ENCODE assay signal across 1 fruit fly cellular context in the genomic region with DNA sequence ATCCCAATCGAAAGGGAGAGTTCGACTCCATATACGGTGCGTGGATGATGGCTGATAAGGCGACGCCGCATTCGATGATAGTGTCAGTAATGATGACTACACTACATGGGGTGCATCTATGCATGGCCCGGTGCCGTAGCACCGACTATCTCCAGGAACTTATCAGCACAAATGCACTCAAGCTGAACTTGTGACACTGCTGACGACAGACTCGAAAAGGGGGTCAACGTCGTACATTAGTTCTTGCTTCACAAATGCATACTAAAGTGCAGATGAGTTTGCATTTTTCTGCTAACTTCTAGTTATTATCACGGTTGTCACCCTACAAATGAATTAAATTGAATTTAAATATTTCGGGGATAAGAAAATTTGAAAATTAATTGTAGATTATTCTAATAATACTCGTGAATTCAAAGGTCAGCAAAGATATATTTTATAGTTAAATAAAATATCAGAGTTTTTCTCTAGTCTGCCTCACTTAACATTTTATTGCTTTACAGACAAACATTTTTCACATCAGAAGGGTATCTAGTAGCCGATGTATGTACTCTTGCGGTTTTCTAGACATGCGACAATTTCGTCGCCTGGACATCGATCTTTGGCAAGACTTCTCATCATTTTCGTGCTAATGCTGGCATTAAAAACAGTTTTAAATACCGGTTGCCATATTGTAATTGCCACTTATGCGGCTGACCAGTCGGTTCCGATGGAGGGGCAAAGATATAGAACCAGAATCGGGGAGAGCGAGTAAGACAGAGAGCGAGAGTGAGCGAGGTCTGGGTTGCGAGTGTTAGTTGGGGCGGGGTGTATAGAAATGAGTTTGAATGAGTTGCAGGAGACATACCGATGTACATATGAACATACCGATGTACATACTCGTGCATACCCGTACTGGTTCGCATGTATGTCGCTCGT.
TF ChIP-seq lines count a peak whose summit lies in the region.

No protein-coding gene starts in this region.

TF ChIP-seq in whole organism, embryonic, 481 proteins besides CTCF, POLR2A, EP300 and RAD21 (continued from another document):
- TF ChIP-seq Sry-δ (GFP tag; optimal IDR thresholded peaks at IDR 0.05; lab: Kevin White, UChicago), result no peak
- no peak for TF ChIP-seq Taf1 (GFP tag; IDR thresholded peaks at IDR 0.05; lab: Robert Waterston, UW)
- TF ChIP-seq Oaz (GFP tag; IDR thresholded peaks at IDR 0.05; lab: Robert Waterston, UW), result no peak
- TF ChIP-seq Doc3 (GFP tag; IDR thresholded peaks at IDR 0.05; lab: Robert Waterston, UW; ENCODE audit: partially characterized antibody), result no peak
- TF ChIP-seq Six4 (GFP tag; optimal IDR thresholded peaks at IDR 0.05; lab: Kevin White, UChicago), result no peak
- TF ChIP-seq grn (GFP tag; optimal IDR thresholded peaks at IDR 0.05; lab: Kevin White, UChicago), result peak; percentile 4
- no peak for TF ChIP-seq dmrt99B (tag; optimal IDR thresholded peaks at IDR 0.05; lab: Kevin White, UChicago)
- no peak for TF ChIP-seq chn (GFP tag; optimal IDR thresholded peaks at IDR 0.05; lab: Kevin White, UChicago)
- no peak for TF ChIP-seq CG5245 (GFP tag; optimal IDR thresholded peaks at IDR 0.05; lab: Kevin White, UChicago)
- TF ChIP-seq Lhr (GFP tag; optimal IDR thresholded peaks at IDR 0.05; lab: Kevin White, UChicago), result no peak
- no peak for TF ChIP-seq CG17912 (GFP tag; optimal IDR thresholded peaks at IDR 0.05; lab: Kevin White, UChicago)
- TF ChIP-seq eyg (GFP tag; optimal IDR thresholded peaks at IDR 0.05; lab: Kevin White, UChicago), result no peak
- TF ChIP-seq hbn (GFP tag; IDR thresholded peaks at IDR 0.05; lab: Robert Waterston, UW; ENCODE audit: partially characterized antibody), result no peak
- TF ChIP-seq Blimp-1 (GFP tag; optimal IDR thresholded peaks at IDR 0.05; lab: Kevin White, UChicago), result peak; percentile 68
- peak; percentile 19; the same call in 1 of the 2 replicates for TF ChIP-seq CG10366 (GFP tag; IDR thresholded peaks at IDR 0.05; lab: Robert Waterston, UW)
- TF ChIP-seq CG2678 (tag; optimal IDR thresholded peaks at IDR 0.05; lab: Kevin White, UChicago), result no peak
- no peak for TF ChIP-seq Gsc (GFP tag; IDR thresholded peaks at IDR 0.05; lab: Robert Waterston, UW)
- no peak for TF ChIP-seq CG6272 (GFP tag; IDR thresholded peaks at IDR 0.05; lab: Robert Waterston, UW)
- no peak for TF ChIP-seq CG13424 (tag; optimal IDR thresholded peaks at IDR 0.05; lab: Kevin White, UChicago)
- no peak for TF ChIP-seq tna (GFP tag; IDR thresholded peaks at IDR 0.05; lab: Robert Waterston, UW; ENCODE audit: partially characterized antibody)
- TF ChIP-seq CG11723 (GFP tag; optimal IDR thresholded peaks at IDR 0.05; lab: Kevin White, UChicago), result no peak
- no peak for TF ChIP-seq CG33557 (GFP tag; optimal IDR thresholded peaks at IDR 0.05; lab: Kevin White, UChicago)
- no peak for TF ChIP-seq CG18764 (GFP tag; optimal IDR thresholded peaks at IDR 0.05; lab: Kevin White, UChicago)
- TF ChIP-seq Opbp (GFP tag; IDR thresholded peaks at IDR 0.05; lab: Robert Waterston, UW; ENCODE audit: partially characterized antibody), result no peak
- peak; percentile 75 for TF ChIP-seq CG15479 (GFP tag; optimal IDR thresholded peaks at IDR 0.05; lab: Kevin White, UChicago)
- TF ChIP-seq CG6254 (GFP tag; optimal IDR thresholded peaks at IDR 0.05; lab: Kevin White, UChicago), result no peak
- TF ChIP-seq Dll (GFP tag; IDR thresholded peaks at IDR 0.05; lab: Robert Waterston, UW; ENCODE audit: partially characterized antibody), result no peak
- TF ChIP-seq cg (GFP tag; optimal IDR thresholded peaks at IDR 0.05; lab: Kevin White, UChicago), result no peak
- no peak for TF ChIP-seq hb (GFP tag; IDR thresholded peaks at IDR 0.05; lab: Robert Waterston, UW; ENCODE audit: partially characterized antibody)
- TF ChIP-seq CG10654 (GFP tag; optimal IDR thresholded peaks at IDR 0.05; lab: Kevin White, UChicago), result no peak
- no peak for TF ChIP-seq CG15269 (tag; optimal IDR thresholded peaks at IDR 0.05; lab: Kevin White, UChicago)
- TF ChIP-seq lola (GFP tag; optimal IDR thresholded peaks at IDR 0.05; lab: Kevin White, UChicago), result no peak
- TF ChIP-seq vfl (GFP tag; optimal IDR thresholded peaks at IDR 0.05; lab: Kevin White, UChicago), result no peak
